Worm (Caenorhabditis elegans) whole organism, L2 larva: Measurements from ENCODE around the gene inos-1.

Experiments
- ZK546.5 ChIP-seq: sonication (generic microtip); optimal IDR thresholded peaks from 2 replicates; lab custom pipeline; 2017; ENCODE audit warnings: missing biosample characterization, missing genetic modification characterization
- ceh-82 ChIP-seq: fragments of 150-350 bp; optimal IDR thresholded peaks from 2 replicates; lab custom pipeline; 2014; ENCODE audit warnings: missing biosample characterization, missing genetic modification characterization
- dmd-4 ChIP-seq: sonication (generic microtip); optimal IDR thresholded peaks from 2 replicates; lab custom pipeline; 2017; ENCODE audit warnings: missing biosample characterization, missing genetic modification characterization
- fos-1 ChIP-seq: fragments of 150-350 bp; optimal IDR thresholded peaks from 2 replicates; lab custom pipeline; 2014; ENCODE audit warnings: missing biosample characterization, missing genetic modification characterization
- lin-13 ChIP-seq: fragments of 150-350 bp; optimal IDR thresholded peaks from 2 replicates; lab custom pipeline; 2014; ENCODE audit warnings: missing biosample characterization, missing genetic modification reagents, missing genetic modification characterization
- lin-39 ChIP-seq: fragments of 150-350 bp; optimal IDR thresholded peaks from 2 replicates; lab custom pipeline; 2014; ENCODE audit warnings: missing biosample characterization, missing genetic modification reagents, missing genetic modification characterization
- nhr-6 ChIP-seq: fragments of 150-350 bp; optimal IDR thresholded peaks from 2 replicates; lab custom pipeline; 2014; ENCODE audit warnings: missing biosample characterization, missing genetic modification characterization
- nhr-77 ChIP-seq: fragments of 150-350 bp; optimal IDR thresholded peaks from 2 replicates; lab custom pipeline; 2014; ENCODE audit warnings: missing biosample characterization, missing genetic modification characterization
- unc-39 ChIP-seq: fragments of 150-350 bp; optimal IDR thresholded peaks from 2 replicates; lab custom pipeline; 2014; ENCODE audit warnings: missing biosample characterization, missing genetic modification characterization
- unc-62 ChIP-seq: fragments of 150-350 bp; optimal IDR thresholded peaks from 2 replicates; lab custom pipeline; 2014; ENCODE audit warnings: missing biosample characterization, missing genetic modification reagents, missing genetic modification characterization
- zag-1 ChIP-seq: fragments of 150-350 bp; optimal IDR thresholded peaks from 2 replicates; lab custom pipeline; 2014; ENCODE audit warnings: missing biosample characterization, missing genetic modification characterization

- no peak for TF ChIP-seq ZK546.5
- TF ChIP-seq zag-1 (tag; lab: Kevin White, UChicago), result no peak
- no peak for TF ChIP-seq unc-39
- TF ChIP-seq nhr-77 (tag; lab: Kevin White, UChicago), result no peak
- TF ChIP-seq unc-62, result no peak
- TF ChIP-seq lin-39 (tag; lab: Kevin White, UChicago), result no peak
- TF ChIP-seq dmd-4 (tag; lab: Kevin White, UChicago), result no peak
- no peak for TF ChIP-seq ceh-82 (tag; lab: Kevin White, UChicago)
- TF ChIP-seq fos-1 (tag; lab: Kevin White, UChicago), result no peak
- TF ChIP-seq lin-13 (GFP tag; lab: Kevin White, UChicago), result no peak
- TF ChIP-seq nhr-6, result no peak
Measured at ce11 chrII:11700635-11701034, 535 bp upstream of the inos-1 start.
